Fruit fly (Drosophila melanogaster) whole organism, embryonic: ENCODE data around the gene Ilk.

Experiments used
- ATbp ChIP-seq: fragments of 200-800 bp; sonication (Bioruptor generic); optimal IDR thresholded peaks from 2 replicates; lab custom pipeline; 2017; ENCODE audit warnings: missing biosample characterization, mild to moderate bottlenecking, missing genetic modification characterization, missing genetic modification reagents
- Blimp-1 ChIP-seq: fragments of 200-800 bp; sonication (Bioruptor generic); optimal IDR thresholded peaks from 3 replicates; lab custom pipeline; 2018; ENCODE audit warnings: missing biosample characterization, missing genetic modification characterization, mild to moderate bottlenecking, moderate library complexity, missing genetic modification reagents
- C15 ChIP-seq: fragments of 200-800 bp; sonication (Bioruptor generic); IDR thresholded peaks from 3 replicates; pipeline ENCODE4 v1.3.6; 2022; ENCODE audit warnings: missing biosample characterization, missing genetic modification characterization
- CG12744 ChIP-seq: fragments of 200-800 bp; sonication (Bioruptor generic); optimal IDR thresholded peaks from 2 replicates; lab custom pipeline; 2016; ENCODE audit warnings: missing biosample characterization, missing genetic modification characterization
- CG14014 ChIP-seq: fragments of 200-800 bp; sonication (Bioruptor generic); IDR thresholded peaks from 2 replicates; pipeline ENCODE4 v1.3.6; 2022; ENCODE audit warnings: missing biosample characterization, missing genetic modification characterization
- CG15514 ChIP-seq: fragments of 200-800 bp; sonication (Bioruptor generic); optimal IDR thresholded peaks from 3 replicates; lab custom pipeline; 2017; ENCODE audit warnings: missing biosample characterization, missing genetic modification characterization, mild to moderate bottlenecking, moderate library complexity, missing genetic modification reagents
- CG15696 ChIP-seq: fragments of 200-800 bp; sonication (Bioruptor generic); optimal IDR thresholded peaks from 2 replicates; lab custom pipeline; 2019; ENCODE audit warnings: missing biosample characterization, mild to moderate bottlenecking, missing genetic modification characterization, moderate library complexity
- CG16779 ChIP-seq: fragments of 200-800 bp; sonication (Bioruptor generic); IDR thresholded peaks from 2 replicates; pipeline ENCODE4 v1.3.6; 2022; ENCODE audit warnings: missing biosample characterization, missing genetic modification characterization
- CG17612 ChIP-seq: fragments of 200-800 bp; sonication (Bioruptor generic); IDR thresholded peaks from 2 replicates; pipeline ENCODE4 v1.3.6; 2022; ENCODE audit warnings: missing biosample characterization, missing genetic modification characterization
- CG6683 ChIP-seq: fragments of 200-800 bp; sonication (Bioruptor generic); optimal IDR thresholded peaks from 2 replicates; lab custom pipeline; 2017; ENCODE audit warnings: missing biosample characterization, mild to moderate bottlenecking, missing genetic modification characterization, missing genetic modification reagents
- Deaf1 ChIP-seq: fragments of 200-800 bp; optimal IDR thresholded peaks from 3 replicates; lab custom pipeline; 2019; ENCODE audit warnings: missing biosample characterization, mild to moderate bottlenecking, missing genetic modification characterization, moderate library complexity
- ERR ChIP-seq: fragments of 200-800 bp; sonication (Bioruptor generic); optimal IDR thresholded peaks from 2 replicates; lab custom pipeline; 2016; ENCODE audit warnings: missing biosample characterization, missing genetic modification characterization
- Fer2 ChIP-seq: fragments of 200-800 bp; sonication (Bioruptor generic); optimal IDR thresholded peaks from 2 replicates; lab custom pipeline; 2018; ENCODE audit warnings: missing biosample characterization, mild to moderate bottlenecking, missing genetic modification characterization, moderate library complexity
- Hey ChIP-seq: fragments of 200-800 bp; sonication (Bioruptor generic); optimal IDR thresholded peaks from 3 replicates; lab custom pipeline; 2018; ENCODE audit warnings: missing biosample characterization, mild to moderate bottlenecking, missing genetic modification characterization
- HmgD ChIP-seq: fragments of 200-800 bp; sonication (Bioruptor generic); optimal IDR thresholded peaks from 3 replicates; lab custom pipeline; 2016; ENCODE audit warnings: missing biosample characterization, missing genetic modification characterization
- MBD-R2 ChIP-seq: fragments of 200-800 bp; sonication (Bioruptor generic); IDR thresholded peaks from 2 replicates; pipeline ENCODE4 v1.3.6; 2022; ENCODE audit warnings: missing biosample characterization, missing genetic modification characterization
- Mad ChIP-seq: fragments of 200-800 bp; sonication (Bioruptor generic); optimal IDR thresholded peaks from 2 replicates; lab custom pipeline; 2016; ENCODE audit warnings: missing biosample characterization, missing genetic modification characterization
- Med ChIP-seq: fragments of 200-800 bp; sonication (Bioruptor generic); peaks from one replicate; lab custom pipeline; 2016; ENCODE audit warnings: missing biosample characterization, missing genetic modification characterization, mild to moderate bottlenecking, inconsistent platforms, moderate library complexity
- Nf-YC ChIP-seq: fragments of 200-800 bp; optimal IDR thresholded peaks from 3 replicates; lab custom pipeline; 2019; ENCODE audit warnings: missing biosample characterization, mild to moderate bottlenecking, missing genetic modification characterization, moderate library complexity
- NfI ChIP-seq: fragments of 200-800 bp; sonication (Bioruptor generic); optimal IDR thresholded peaks from 3 replicates; lab custom pipeline; 2018; ENCODE audit warnings: missing biosample characterization, mild to moderate bottlenecking, missing genetic modification characterization, moderate library complexity
- Pdp1 ChIP-seq, 2 experiments: fragments of 200-800 bp; sonication (Bioruptor generic); optimal IDR thresholded peaks; 3 replicates each; lab custom pipeline; 2016; ENCODE audit warnings: missing biosample characterization in 2 of 2, missing genetic modification characterization in 2 of 2, mild to moderate bottlenecking in 1 of 2, moderate library complexity in 1 of 2
- Scr ChIP-seq: fragments of 200-800 bp; sonication (Bioruptor generic); IDR thresholded peaks from 2 replicates; pipeline ENCODE4 v1.3.6; 2022; ENCODE audit warnings: missing biosample characterization, missing genetic modification characterization; ENCODE audit not compliant: partially characterized antibody
- Usf ChIP-seq: fragments of 200-800 bp; sonication (Bioruptor generic); optimal IDR thresholded peaks from 2 replicates; lab custom pipeline; 2017; ENCODE audit warnings: missing genotype, missing biosample characterization, missing genetic modification characterization
- abd-A ChIP-seq: fragments of 200-800 bp; sonication (Bioruptor generic); optimal IDR thresholded peaks from 3 replicates; lab custom pipeline; 2019; ENCODE audit warnings: missing biosample characterization, mild to moderate bottlenecking, missing genetic modification characterization, moderate library complexity
- bab2 ChIP-seq: fragments of 200-800 bp; sonication (Bioruptor generic); optimal IDR thresholded peaks from 2 replicates; lab custom pipeline; 2016; ENCODE audit warnings: missing biosample characterization, missing genetic modification characterization
- bigmax ChIP-seq: fragments of 200-800 bp; sonication (Bioruptor generic); optimal IDR thresholded peaks from 2 replicates; lab custom pipeline; 2018; ENCODE audit warnings: missing biosample characterization, mild to moderate bottlenecking, missing genetic modification characterization
- da ChIP-seq: fragments of 200-800 bp; sonication (Bioruptor generic); optimal IDR thresholded peaks from 2 replicates; lab custom pipeline; 2016; ENCODE audit warnings: missing biosample characterization, missing genetic modification characterization
- ewg ChIP-seq: fragments of 200-800 bp; sonication (Bioruptor generic); optimal IDR thresholded peaks from 3 replicates; lab custom pipeline; 2017; ENCODE audit warnings: mild to moderate bottlenecking, missing biosample characterization, missing genetic modification reagents, missing genetic modification characterization
- ind ChIP-seq: fragments of 200-800 bp; sonication (Bioruptor generic); optimal IDR thresholded peaks from 3 replicates; lab custom pipeline; 2016; ENCODE audit warnings: missing biosample characterization, missing genetic modification characterization
- lov ChIP-seq, 2 experiments: fragments of 200-800 bp in 1 of 2; fragments of >200 bp in 1 of 2; sonication (Bioruptor generic) in 1 of 2; IDR thresholded peaks in 1 of 2; optimal IDR thresholded peaks in 1 of 2; 2 replicates in 1 of 2; 3 replicates in 1 of 2; pipeline versions ENCODE4 v1.3.6 to Lab custom; 2017 to 2022; ENCODE audit warnings: missing biosample characterization in 1 of 2, missing genetic modification characterization in 1 of 2
- nerfin-1 ChIP-seq: fragments of 200-800 bp; sonication (Bioruptor generic); optimal IDR thresholded peaks from 3 replicates; lab custom pipeline; 2019; ENCODE audit warnings: missing biosample characterization, mild to moderate bottlenecking, missing genetic modification characterization, moderate library complexity
- nom ChIP-seq: fragments of 200-800 bp; sonication (Bioruptor generic); optimal IDR thresholded peaks from 2 replicates; lab custom pipeline; 2017; ENCODE audit warnings: missing biosample characterization, missing genetic modification characterization, mild to moderate bottlenecking, moderate library complexity, missing genetic modification reagents
- onecut ChIP-seq: fragments of 200-800 bp; sonication (Bioruptor generic); IDR thresholded peaks from 2 replicates; pipeline ENCODE4 v1.3.6; 2022; ENCODE audit warnings: missing biosample characterization, missing genetic modification characterization
- pan ChIP-seq, 4 experiments: fragments of >200 bp in 3 of 4; fragments of 200-800 bp in 1 of 4; sonication (Bioruptor generic) in 1 of 4; optimal IDR thresholded peaks in 3 of 4; IDR thresholded peaks in 1 of 4; 2 replicates each; pipeline versions ENCODE4 v1.3.6 to Lab custom; 2017 to 2022; ENCODE audit warnings: missing biosample characterization in 2 of 4, missing genetic modification characterization in 2 of 4, mixed read lengths in 1 of 4
- ranshi ChIP-seq: fragments of 200-800 bp; sonication (Bioruptor generic); IDR thresholded peaks from 2 replicates; pipeline ENCODE4 v1.3.6; 2022; ENCODE audit warnings: missing biosample characterization, missing genetic modification characterization
- row ChIP-seq: fragments of 200-800 bp; sonication (Bioruptor generic); IDR thresholded peaks from 3 replicates; pipeline ENCODE4 v1.3.6; 2022; ENCODE audit warnings: missing biosample characterization, missing genetic modification characterization
- scrt ChIP-seq: fragments of 200-800 bp; sonication (Bioruptor generic); optimal IDR thresholded peaks from 2 replicates; lab custom pipeline; 2018; ENCODE audit warnings: missing biosample characterization, mild to moderate bottlenecking, missing genetic modification characterization, moderate library complexity
- sd ChIP-seq: fragments of 200-800 bp; sonication (Bioruptor generic); optimal IDR thresholded peaks from 3 replicates; lab custom pipeline; 2018; ENCODE audit warnings: missing biosample characterization, mild to moderate bottlenecking, missing genetic modification characterization, moderate library complexity
- seq ChIP-seq: fragments of 200-800 bp; sonication (Bioruptor generic); IDR thresholded peaks from 2 replicates; pipeline ENCODE4 v1.3.6; 2022; ENCODE audit warnings: missing biosample characterization, missing genetic modification characterization
- sob ChIP-seq: fragments of 200-800 bp; sonication (Bioruptor generic); IDR thresholded peaks from 2 replicates; pipeline ENCODE4 v1.3.6; 2022; ENCODE audit warnings: missing biosample characterization, missing genetic modification characterization
- sqz ChIP-seq: fragments of 200-800 bp; sonication (Bioruptor generic); optimal IDR thresholded peaks from 3 replicates; lab custom pipeline; 2018; ENCODE audit warnings: missing biosample characterization, mild to moderate bottlenecking, missing genetic modification characterization
- tll ChIP-seq, 2 experiments: fragments of 200-800 bp in 1 of 2; fragments of >200 bp in 1 of 2; sonication (Bioruptor generic) in 1 of 2; optimal IDR thresholded peaks; 2 replicates each; lab custom pipeline; 2017 to 2019; ENCODE audit warnings: missing biosample characterization in 2 of 2, missing genetic modification characterization in 2 of 2, mild to moderate bottlenecking in 1 of 2, moderate library complexity in 1 of 2
- trem ChIP-seq: fragments of 200-800 bp; optimal IDR thresholded peaks from 3 replicates; lab custom pipeline; 2019; ENCODE audit warnings: missing biosample characterization, mild to moderate bottlenecking, missing genetic modification characterization, moderate library complexity
- usp ChIP-seq: fragments of >200 bp; optimal IDR thresholded peaks from 2 replicates; lab custom pipeline; 2017; ENCODE audit warnings: missing biosample characterization, missing genetic modification characterization
- vfl ChIP-seq: fragments of 200-800 bp; sonication (Bioruptor generic); optimal IDR thresholded peaks from 2 replicates; lab custom pipeline; 2016; ENCODE audit warnings: missing biosample characterization, missing genetic modification characterization
- wor ChIP-seq: fragments of 200-800 bp; sonication (Bioruptor generic); IDR thresholded peaks from 2 replicates; pipeline ENCODE4 v1.3.6; 2022; ENCODE audit warnings: missing biosample characterization, missing genetic modification characterization
- zen2 ChIP-seq: fragments of 200-800 bp; sonication (Bioruptor generic); IDR thresholded peaks from 3 replicates; pipeline ENCODE4 v1.3.6; 2022; ENCODE audit warnings: missing biosample characterization, missing genetic modification characterization; ENCODE audit not compliant: partially characterized antibody

Ilk gene

DNA sequence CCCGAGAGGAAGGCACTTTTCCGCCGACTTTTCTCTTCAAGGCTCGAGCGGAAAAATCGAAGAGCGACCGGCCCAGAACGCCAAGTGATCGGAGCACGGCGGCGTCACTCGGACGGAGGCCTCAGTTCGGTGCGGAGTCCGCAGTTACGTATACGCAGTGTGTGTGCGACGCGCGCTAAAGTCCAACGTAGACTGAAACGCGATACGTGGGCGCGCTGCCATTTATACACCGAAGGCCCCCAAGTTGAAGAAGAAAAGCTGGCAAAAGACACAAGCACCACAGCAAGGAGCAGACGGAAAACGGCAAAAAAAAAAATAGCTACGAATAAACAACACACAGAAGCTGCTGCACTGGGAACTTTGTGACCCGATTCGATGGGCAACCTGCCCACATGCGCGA lies 23.5 kb upstream of the Ilk start, which contains the start of gene CG42337 (continued):
- TF ChIP-seq vfl (GFP tag; lab: Kevin White, UChicago) = no peak
- no peak for TF ChIP-seq nom (GFP tag; lab: Kevin White, UChicago)
- no peak for TF ChIP-seq CG14014
- no peak for TF ChIP-seq bab2 (GFP tag; lab: Kevin White, UChicago)
- no peak for TF ChIP-seq ERR
- TF ChIP-seq Nf-YC (tag; lab: Kevin White, UChicago) = no peak
- no peak for TF ChIP-seq CG15696
- TF ChIP-seq CG16779 = peak; percentile 88
- TF ChIP-seq ATbp (GFP tag; lab: Kevin White, UChicago) = no peak
- TF ChIP-seq tll (GFP tag; optimal IDR thresholded peaks at IDR 0.05; lab: Kevin White, UChicago) = no peak

DNA sequence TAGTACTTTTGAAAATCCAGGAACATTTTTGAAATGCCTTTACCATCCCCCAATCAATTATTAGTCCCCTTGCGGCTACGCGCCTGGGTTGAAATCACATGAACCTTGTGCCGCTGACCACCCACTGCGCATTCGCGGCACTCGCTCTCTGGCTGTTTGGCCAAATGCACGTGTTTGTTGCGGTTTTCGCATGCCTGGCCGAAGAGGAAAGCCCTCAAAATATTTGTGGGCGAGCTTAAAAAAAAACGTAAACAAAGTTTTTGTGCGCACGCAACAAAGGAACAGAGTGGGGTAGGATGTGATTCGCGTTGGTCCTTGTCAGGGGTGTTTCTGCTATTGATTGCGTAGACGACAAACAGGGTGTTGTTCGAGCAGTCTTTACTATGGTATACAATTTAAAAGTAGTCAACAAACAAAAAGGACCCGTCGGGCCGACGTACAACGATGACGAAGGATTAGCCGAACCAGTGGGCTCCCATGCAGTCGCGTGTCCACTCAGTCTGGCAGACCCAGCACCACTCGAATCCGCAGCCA lies 22.2 kb upstream of the Ilk start:
- 0 out of 2 replicates have a peak, but pooled peaks have one; percentile 11 for TF ChIP-seq ranshi (GFP tag; lab: Robert Waterston, UW)
- TF ChIP-seq Blimp-1 (GFP tag; lab: Kevin White, UChicago) = no peak
- TF ChIP-seq lov (optimal IDR thresholded peaks at IDR 0.05; lab: Kevin White, UChicago) = no peak
- TF ChIP-seq lov (GFP tag; IDR thresholded peaks at IDR 0.05; lab: Robert Waterston, UW) = no peak
- TF ChIP-seq Deaf1 (tag; lab: Kevin White, UChicago) = peak; percentile 53
- 0 out of 3 replicates have a peak, but pooled peaks have one; percentile 8 for TF ChIP-seq zen2 (GFP tag; lab: Robert Waterston, UW)
- TF ChIP-seq CG15514 (GFP tag; lab: Kevin White, UChicago) = peak; percentile 12
- TF ChIP-seq Hey = peak; percentile 29
- no peak for TF ChIP-seq Fer2 (tag; lab: Kevin White, UChicago)
- TF ChIP-seq CG12744 (GFP tag; lab: Kevin White, UChicago) = no peak
- peak; percentile 65 for TF ChIP-seq sd (tag; lab: Kevin White, UChicago)
- TF ChIP-seq da = no peak
- TF ChIP-seq bigmax = no peak
- TF ChIP-seq seq (GFP tag; lab: Robert Waterston, UW) = 0 out of 2 replicates have a peak, but pooled peaks have one; percentile 22
- TF ChIP-seq onecut (GFP tag; lab: Robert Waterston, UW) = peak; percentile 87
- TF ChIP-seq row = 0 out of 3 replicates have a peak, but pooled peaks have one; percentile 9
- peak; percentile 2 for TF ChIP-seq scrt (GFP tag; lab: Kevin White, UChicago)
- TF ChIP-seq Med (GFP tag; lab: Kevin White, UChicago) = peak; percentile 46
- no peak for TF ChIP-seq ind
- TF ChIP-seq nerfin-1 (tag; lab: Kevin White, UChicago) = peak; percentile 85
- TF ChIP-seq abd-A (tag; lab: Kevin White, UChicago) = peak; percentile 10
- TF ChIP-seq ewg (GFP tag; lab: Kevin White, UChicago) = peak; percentile 86
- peak; percentile 70 for TF ChIP-seq sqz (GFP tag; lab: Kevin White, UChicago)

DNA sequence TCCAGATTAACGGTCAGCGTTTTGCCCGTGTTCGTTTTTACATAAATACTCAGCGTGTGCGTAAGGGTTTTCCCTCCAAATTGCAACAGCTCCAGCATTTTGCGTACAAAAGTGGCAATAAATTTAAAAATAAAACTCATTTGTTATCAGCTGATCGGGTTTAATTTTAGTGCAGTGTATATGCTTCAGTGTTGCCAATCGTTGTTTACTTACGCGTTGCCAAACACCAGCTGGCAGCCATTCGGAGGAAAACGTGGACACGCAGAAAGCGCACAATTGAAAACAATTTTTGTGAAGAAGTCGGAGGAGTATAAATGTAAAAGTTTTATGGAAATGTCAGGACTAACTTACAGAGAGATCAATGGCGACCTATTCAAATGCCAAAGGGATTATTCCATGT lies 20.1 kb upstream of the Ilk start, which contains the start of the genes Targ3 and park:
Targ3 (plus strand) TSS at position 269 of the 400 bp plus-strand sequence.
park (minus strand) TSS at position 291 of the 400 bp plus-strand sequence.
- TF ChIP-seq HmgD (GFP tag; lab: Kevin White, UChicago) (peak; percentile 45), Pdp1 (GFP tag; optimal IDR thresholded peaks at IDR 0.05; lab: Kevin White, UChicago) (peak in 1 of 2 experiments; percentile 4), Usf (no peak), CG17612 (GFP tag; lab: Robert Waterston, UW) (no peak), NfI (GFP tag; lab: Kevin White, UChicago) (peak; percentile 55), usp (no peak), pan (optimal IDR thresholded peaks at IDR 0.05; lab: Kevin White, UChicago) (no peak), pan (GFP tag; optimal IDR thresholded peaks at IDR 0.05 in 1 of 2, IDR thresholded peaks at IDR 0.05 in 1 of 2) (peak in 1 of 2 experiments; percentile 22), wor (GFP tag; lab: Robert Waterston, UW) (no peak), C15 (GFP tag; lab: Robert Waterston, UW) (no peak), sob (GFP tag; lab: Robert Waterston, UW) (peak; percentile 38; the same call in 1 of the 2 replicates), Scr (peak; percentile 33; the same call in 1 of the 2 replicates), trem (tag; lab: Kevin White, UChicago) (no peak), MBD-R2 (GFP tag; lab: Robert Waterston, UW) (peak; percentile 97), CG6683 (no peak), Mad (GFP tag; lab: Kevin White, UChicago) (peak; percentile 47)
